Worm (Caenorhabditis elegans) whole organism, L2 larva: Measurements from ENCODE around the gene ced-13.

Source experiments
- ceh-82 ChIP-seq: fragments of 150-350 bp; optimal IDR thresholded peaks from 2 replicates; lab custom pipeline; 2014; ENCODE audit warnings: missing biosample characterization, missing genetic modification characterization
- lin-11 ChIP-seq: fragments of 150-350 bp; sonication (generic microtip); optimal IDR thresholded peaks from 2 replicates; lab custom pipeline; 2014; ENCODE audit warnings: missing biosample characterization, missing genetic modification characterization, inconsistent platforms, mixed read lengths
- nhr-25 ChIP-seq: fragments of 150-350 bp; sonication (generic microtip); optimal IDR thresholded peaks from 3 replicates; lab custom pipeline; 2014; ENCODE audit warnings: missing biosample characterization, missing genetic modification characterization

DNA sequence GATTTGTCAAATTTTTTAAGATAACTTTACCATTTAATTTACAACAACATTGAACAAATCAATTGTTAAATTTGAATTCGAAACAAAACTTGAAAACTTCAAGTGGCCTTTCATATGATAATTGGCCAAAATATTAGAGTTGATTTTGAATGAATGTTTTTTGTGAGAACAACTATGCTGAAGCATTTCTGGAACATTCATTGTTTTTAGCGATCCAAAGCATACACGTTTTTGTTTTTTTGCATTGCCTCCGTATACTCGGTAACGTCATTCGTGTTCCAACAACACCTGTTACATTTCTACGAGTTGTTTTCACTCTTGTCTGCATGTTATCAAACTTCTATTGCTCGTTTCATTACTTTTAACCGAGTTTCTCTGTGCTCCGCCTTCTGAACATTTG lies 22.5 kb downstream of the ced-13 start:
- TF ChIP-seq lin-11, result no peak
- TF ChIP-seq nhr-25 (tag; lab: Kevin White, UChicago), result no peak
- TF ChIP-seq ceh-82 (tag; lab: Kevin White, UChicago), result no peak
